Fruit fly (Drosophila melanogaster) whole organism, embryonic: ENCODE measurements around the gene mthl9.

ENCODE experiments used
- Rx ChIP-seq: fragments of 200-800 bp; sonication (Bioruptor generic); IDR thresholded peaks from 2 replicates; pipeline ENCODE4 v1.3.6; 2022; ENCODE audit warnings: missing biosample characterization, missing genetic modification characterization
- TFAM ChIP-seq: fragments of 200-800 bp; sonication (Bioruptor generic); optimal IDR thresholded peaks from 2 replicates; lab custom pipeline; 2017; ENCODE audit warnings: missing biosample characterization, missing genetic modification characterization, inconsistent platforms
- bcd ChIP-seq: fragments of 200-800 bp; sonication (Bioruptor generic); optimal IDR thresholded peaks from 2 replicates; lab custom pipeline; 2017; ENCODE audit warnings: missing biosample characterization, mild to moderate bottlenecking, missing genetic modification characterization
- en ChIP-seq: fragments of 200-800 bp; sonication (Bioruptor generic); optimal IDR thresholded peaks from 2 replicates; lab custom pipeline; 2016; ENCODE audit warnings: missing biosample characterization, missing genetic modification characterization
- rib ChIP-seq: fragments of 200-800 bp; sonication (Bioruptor generic); IDR thresholded peaks from 2 replicates; pipeline ENCODE4 v1.3.6; 2022; ENCODE audit warnings: missing biosample characterization, missing genetic modification characterization
- slp2 ChIP-seq: fragments of 200-800 bp; sonication (Bioruptor generic); optimal IDR thresholded peaks from 2 replicates; lab custom pipeline; 2016; ENCODE audit warnings: missing biosample characterization, missing genetic modification characterization

- TF ChIP-seq slp2 (GFP tag; lab: Kevin White, UChicago) (no peak), TFAM (GFP tag; lab: Kevin White, UChicago) (no peak), en (GFP tag; lab: Kevin White, UChicago) (no peak), bcd (GFP tag; lab: Kevin White, UChicago) (no peak), rib (GFP tag; lab: Robert Waterston, UW) (no peak), Rx (GFP tag; lab: Robert Waterston, UW) (no peak)
These were observed 17.0 kb downstream of the mthl9 start for dm6 chr3L:315140-315539.
